Worm (Caenorhabditis elegans): ENCODE results near the gene H12D21.9.

H12D21.9 gene

DNA sequence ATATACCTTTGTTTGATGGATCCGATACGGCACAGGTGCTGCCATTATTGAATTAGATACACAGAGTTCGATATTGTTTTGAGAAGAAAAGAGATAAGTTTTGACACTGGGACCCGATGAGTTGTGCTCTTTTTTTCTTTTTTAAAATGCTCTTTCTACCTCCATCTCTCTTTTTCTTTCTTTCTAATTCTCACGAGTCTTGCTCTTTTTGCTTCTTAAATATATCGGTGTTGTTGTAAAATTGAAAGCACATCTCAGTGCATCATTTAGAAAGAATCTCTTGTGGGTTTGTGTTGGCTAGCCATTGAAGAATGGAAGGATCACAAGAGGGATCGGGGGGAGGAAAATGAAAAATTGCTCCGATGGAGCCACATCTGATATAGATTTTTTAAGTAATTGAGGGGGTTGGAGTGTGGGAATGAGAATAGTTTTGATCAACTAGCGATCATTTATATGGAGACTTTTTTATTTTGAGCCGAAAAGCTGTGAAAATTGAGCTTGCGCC is at the start of gene H12D21.9:
TSS of gene H12D21.9 (minus strand) at position 148 of the 505 bp plus-strand sequence.
- TF ChIP-seq zag-1 (tag; optimal IDR thresholded peaks at IDR 0.05) (no peak), aha-1 (tag) (peak; percentile 47), pqm-1 (tag; optimal IDR thresholded peaks at IDR 0.05) (no peak), tag-97 (GFP tag; IDR thresholded peaks at IDR 0.05) (no peak), daf-16 (GFP tag; optimal IDR thresholded peaks at IDR 0.05) (peak in 1 of 2 experiments; percentile 11), daf-16 (tag; optimal IDR thresholded peaks at IDR 0.05) (no peak)

DNA sequence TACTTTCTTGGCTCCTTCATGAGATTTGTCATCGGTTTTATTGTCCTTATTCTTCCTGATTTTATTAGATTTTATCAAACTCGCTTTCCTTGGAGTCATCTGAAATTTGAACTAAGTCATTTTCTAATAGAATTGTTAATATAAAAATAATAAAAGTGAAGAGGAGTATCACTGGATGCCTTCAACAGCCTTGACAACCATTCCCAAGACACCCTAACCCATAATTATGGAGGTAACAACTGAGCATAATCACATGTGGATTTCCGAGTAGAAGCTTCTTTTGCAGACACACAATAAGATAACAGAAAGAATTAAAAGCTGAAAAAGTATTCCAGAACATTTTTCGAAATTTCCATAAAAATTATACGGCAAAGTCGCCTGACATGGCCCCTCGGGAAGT is 46.4 kb upstream of the H12D21.9 start, which contains the start of gene F02D8.9:
TSS of gene F02D8.9 (minus strand) at position 101 of the 400 bp plus-strand sequence.
- no peak for TF ChIP-seq pqm-1 (tag; optimal IDR thresholded peaks at IDR 0.05)
- no peak for TF ChIP-seq mdl-1 (tag; optimal IDR thresholded peaks at IDR 0.05)
- TF ChIP-seq spr-3 (GFP tag; optimal IDR thresholded peaks at IDR 0.05): no peak
- no peak for TF ChIP-seq zip-2 (tag; optimal IDR thresholded peaks at IDR 0.05)
- no peak for TF ChIP-seq lin-1 (GFP tag; IDR thresholded peaks at IDR 0.05)

DNA sequence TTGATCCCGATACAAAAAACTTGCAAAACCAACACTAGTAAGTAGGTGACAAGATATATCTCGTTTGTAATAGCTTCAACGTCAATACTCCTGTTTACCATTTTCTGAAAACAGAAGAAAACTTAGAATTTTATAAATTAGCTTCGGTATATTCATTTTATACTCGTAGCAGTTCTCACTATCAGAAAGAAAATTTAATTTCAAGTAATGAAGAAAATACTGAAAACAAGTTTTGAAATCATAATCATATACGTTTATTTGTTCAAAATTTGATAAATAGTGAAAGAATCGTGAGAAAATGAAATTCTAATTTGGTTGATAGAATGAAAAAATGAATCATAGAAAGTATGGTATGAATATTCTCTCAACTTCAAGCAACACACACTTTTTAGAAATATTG is 45.4 kb upstream of the H12D21.9 start, which contains the start of gene C30G7.5:
TSS of gene C30G7.5 (minus strand) at position 101 of the 400 bp plus-strand sequence.
- no peak for TF ChIP-seq saeg-2 (GFP tag; IDR thresholded peaks at IDR 0.05)
- no peak for TF ChIP-seq Y75B8A.6 (GFP tag; IDR thresholded peaks at IDR 0.05)
- no peak for TF ChIP-seq nhr-76 (tag; optimal IDR thresholded peaks at IDR 0.05)
- TF ChIP-seq dpl-1 (GFP tag; optimal IDR thresholded peaks at IDR 0.05): no peak
- TF ChIP-seq daf-16 (GFP tag; optimal IDR thresholded peaks at IDR 0.05): no peak
- no peak for TF ChIP-seq daf-16 (tag; optimal IDR thresholded peaks at IDR 0.05)
- no peak for TF ChIP-seq egl-27 (tag; optimal IDR thresholded peaks at IDR 0.05)
- no peak for TF ChIP-seq ceh-82 (tag; optimal IDR thresholded peaks at IDR 0.05)
- no peak for TF ChIP-seq rbr-2 (tag; optimal IDR thresholded peaks at IDR 0.05)
- no peak for TF ChIP-seq ZK337.2 (GFP tag; IDR thresholded peaks at IDR 0.05)
- TF ChIP-seq vab-7 (GFP tag; IDR thresholded peaks at IDR 0.05): no peak
- TF ChIP-seq nhr-11 (tag; optimal IDR thresholded peaks at IDR 0.05): no peak
- no peak for TF ChIP-seq Y48G9A.11 (GFP tag; IDR thresholded peaks at IDR 0.05)

DNA sequence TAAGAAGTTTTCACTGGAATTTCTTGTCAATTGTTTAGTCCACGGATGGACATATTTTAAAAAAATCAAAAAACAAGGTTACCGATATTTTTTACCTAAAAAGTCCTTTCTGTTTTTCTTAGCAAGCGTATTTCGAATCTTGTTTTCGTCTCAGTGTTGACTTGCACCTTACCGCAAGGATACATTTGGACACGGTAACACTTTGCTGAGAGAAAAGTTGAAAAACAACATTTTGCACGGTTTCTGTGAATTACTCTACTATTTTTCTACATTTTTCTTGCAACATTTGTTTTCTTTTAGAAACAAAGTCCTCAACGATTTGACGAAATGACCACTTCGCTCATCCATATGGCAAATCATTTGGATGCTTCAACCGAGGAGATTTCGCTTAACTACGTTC is 40.2 kb upstream of the H12D21.9 start, which contains the start of gene hil-1:
TSS of gene hil-1 (plus strand) at position 301 of the 400 bp plus-strand sequence.
- TF ChIP-seq R02D3.7 (tag; optimal IDR thresholded peaks at IDR 0.05) (no peak), ztf-7 (tag; optimal IDR thresholded peaks at IDR 0.05) (no peak), pqm-1 (tag; optimal IDR thresholded peaks at IDR 0.05) (no peak), nhr-41 (GFP tag; IDR thresholded peaks at IDR 0.05) (no peak), nhr-111 (GFP tag; optimal IDR thresholded peaks at IDR 0.05) (no peak), mxl-2 (GFP tag; conservative IDR thresholded peaks at IDR 0.05) (no peak), sdz-12 (GFP tag; optimal IDR thresholded peaks at IDR 0.05) (no peak), nhr-42 (GFP tag; IDR thresholded peaks at IDR 0.05) (no peak), fos-1 (tag; optimal IDR thresholded peaks at IDR 0.05) (no peak), mxl-3 (GFP tag; optimal IDR thresholded peaks at IDR 0.05) (no peak), nhr-11 (tag; optimal IDR thresholded peaks at IDR 0.05) (no peak), unc-62 (GFP tag; optimal IDR thresholded peaks at IDR 0.05 in 1 of 2) (no peak), unc-62 (tag; optimal IDR thresholded peaks at IDR 0.05) (no peak), madf-5 (GFP tag; IDR thresholded peaks at IDR 0.05) (no peak), skn-1 (tag; optimal IDR thresholded peaks at IDR 0.05) (no peak), ces-1 (GFP tag; optimal IDR thresholded peaks at IDR 0.05) (no peak), dve-1 (tag; optimal IDR thresholded peaks at IDR 0.05; ENCODE audit: insufficient read depth) (no peak), gei-8 (GFP tag; optimal IDR thresholded peaks at IDR 0.05) (no peak), arid-1 (GFP tag; conservative IDR thresholded peaks at IDR 0.05) (no peak)

All from whole organism, L4 larva.